Worm (Caenorhabditis elegans) whole organism, L1 larva: ENCODE measurements around the gene mca-1.

ENCODE experiments used
- C16A3.4 ChIP-seq: fragments of 150-350 bp; optimal IDR thresholded peaks from 2 replicates; lab custom pipeline; 2014; ENCODE audit warnings: missing biosample characterization, missing genetic modification characterization
- F16B12.6 ChIP-seq: fragments of 150-350 bp; optimal IDR thresholded peaks from 2 replicates; lab custom pipeline; 2014; ENCODE audit warnings: missing biosample characterization, missing genetic modification characterization
- aha-1 ChIP-seq: fragments of 150-350 bp; optimal IDR thresholded peaks from 2 replicates; lab custom pipeline; 2014; ENCODE audit warnings: missing biosample characterization, missing genetic modification characterization
- alr-1 ChIP-seq: fragments of 200-800 bp; sonication (Bioruptor generic); optimal IDR thresholded peaks from 2 replicates; lab custom pipeline; 2018; ENCODE audit warnings: borderline replicate concordance, mild to moderate bottlenecking, missing genetic modification characterization, missing compliant biosample characterization
- aly-2 ChIP-seq: fragments of 150-350 bp; optimal IDR thresholded peaks from 2 replicates; lab custom pipeline; 2014; ENCODE audit warnings: missing biosample characterization, missing genetic modification characterization
- ama-1 ChIP-seq: fragments of 150-350 bp; optimal IDR thresholded peaks from 2 replicates; lab custom pipeline; 2014
- blmp-1 ChIP-seq: fragments of 150-350 bp; optimal IDR thresholded peaks from 2 replicates; lab custom pipeline; 2014; ENCODE audit warnings: missing biosample characterization, missing genetic modification characterization
- ceh-63 ChIP-seq: fragments of 200-800 bp; sonication (Bioruptor generic); optimal IDR thresholded peaks from 2 replicates; lab custom pipeline; 2018; ENCODE audit warnings: mild to moderate bottlenecking, missing genetic modification characterization, missing compliant biosample characterization
- ceh-8 ChIP-seq: fragments of 200-800 bp; sonication (Bioruptor generic); optimal IDR thresholded peaks from 2 replicates; lab custom pipeline; 2018; ENCODE audit warnings: mild to moderate bottlenecking, missing genetic modification characterization, moderate library complexity, missing compliant biosample characterization
- ces-1 ChIP-seq: fragments of 150-350 bp; optimal IDR thresholded peaks from 2 replicates; lab custom pipeline; 2014; ENCODE audit warnings: missing biosample characterization, missing genetic modification reagents, missing genetic modification characterization
- dpl-1 ChIP-seq, 3 experiments: fragments of 150-350 bp in 2 of 3; sonication (generic microtip) in 1 of 3; optimal IDR thresholded peaks; 2 replicates each; lab custom pipeline; 2014 to 2017; ENCODE audit warnings: missing biosample characterization in 3 of 3, missing genetic modification characterization in 3 of 3, missing genetic modification reagents in 3 of 3
- efl-3 ChIP-seq: fragments of 200-800 bp; sonication (Bioruptor generic); optimal IDR thresholded peaks from 2 replicates; lab custom pipeline; 2018; ENCODE audit warnings: mild to moderate bottlenecking, missing genetic modification characterization, missing compliant biosample characterization
- egl-13 ChIP-seq: sonication (generic microtip); optimal IDR thresholded peaks from 2 replicates; lab custom pipeline; 2016; ENCODE audit warnings: missing genotype, missing genetic modification reagents, missing genetic modification characterization, missing compliant biosample characterization
- egl-27 ChIP-seq, 2 experiments: fragments of 150-350 bp in 1 of 2; sonication (generic microtip); optimal IDR thresholded peaks; 3 replicates each; lab custom pipeline; 2017 to 2018; ENCODE audit warnings: missing biosample characterization in 2 of 2, missing genetic modification characterization in 2 of 2, missing genetic modification reagents in 2 of 2
- ets-5 ChIP-seq: fragments of 200-800 bp; sonication (Bioruptor generic); IDR thresholded peaks from 2 replicates; pipeline ENCODE4 v1.3.6; 2022; ENCODE audit warnings: missing genetic modification characterization, missing compliant biosample characterization
- fkh-10 ChIP-seq: sonication (generic microtip); optimal IDR thresholded peaks from 2 replicates; lab custom pipeline; 2017; ENCODE audit warnings: missing biosample characterization, missing genetic modification reagents, missing genetic modification characterization
- fkh-4 ChIP-seq: sonication (generic microtip); optimal IDR thresholded peaks from 2 replicates; lab custom pipeline; 2016; ENCODE audit warnings: missing compliant biosample characterization, missing genetic modification characterization, borderline replicate concordance
- fkh-8 ChIP-seq: sonication (generic microtip); optimal IDR thresholded peaks from 2 replicates; lab custom pipeline; 2016; ENCODE audit warnings: mild to moderate bottlenecking, missing genetic modification characterization, missing compliant biosample characterization
- fos-1 ChIP-seq: fragments of 150-350 bp; optimal IDR thresholded peaks from 2 replicates; lab custom pipeline; 2014; ENCODE audit warnings: missing biosample characterization, missing genetic modification characterization
- hlh-17 ChIP-seq: fragments of 200-800 bp; sonication (Bioruptor generic); optimal IDR thresholded peaks from 2 replicates; lab custom pipeline; 2018; ENCODE audit warnings: missing genetic modification characterization, mild to moderate bottlenecking, missing compliant biosample characterization, moderate library complexity, borderline replicate concordance
- irx-1 ChIP-seq: sonication (generic microtip); optimal IDR thresholded peaks from 2 replicates; lab custom pipeline; 2016; ENCODE audit warnings: missing genetic modification characterization, missing compliant biosample characterization
- isw-1 ChIP-seq: fragments of 200-800 bp; sonication (Bioruptor generic); IDR thresholded peaks from 2 replicates; pipeline ENCODE4 v1.3.6; 2022; ENCODE audit warnings: missing genetic modification characterization, missing compliant biosample characterization
- jun-1 ChIP-seq: fragments of 150-350 bp; optimal IDR thresholded peaks from 2 replicates; lab custom pipeline; 2014; ENCODE audit warnings: missing biosample characterization, missing genetic modification reagents, missing genetic modification characterization
- lin-14 ChIP-seq: fragments of 200-800 bp; sonication (Bioruptor generic); optimal IDR thresholded peaks from 2 replicates; lab custom pipeline; 2018; ENCODE audit warnings: mild to moderate bottlenecking, missing genetic modification characterization, moderate library complexity, missing compliant biosample characterization
- lin-15B ChIP-seq: fragments of 150-350 bp; sonication (generic microtip); optimal IDR thresholded peaks from 3 replicates; lab custom pipeline; 2014; ENCODE audit warnings: missing biosample characterization, missing genetic modification characterization
- lin-35 ChIP-seq, 2 experiments: fragments of 150-350 bp; optimal IDR thresholded peaks; 2 replicates each; lab custom pipeline; 2014; ENCODE audit warnings: missing biosample characterization in 2 of 2, missing genetic modification characterization in 2 of 2, missing genetic modification reagents in 2 of 2
- lin-39 ChIP-seq: fragments of 150-350 bp; optimal IDR thresholded peaks from 2 replicates; lab custom pipeline; 2014; ENCODE audit warnings: missing biosample characterization, missing genetic modification reagents, missing genetic modification characterization
- lsy-2 ChIP-seq, 2 experiments: fragments of 150-350 bp; optimal IDR thresholded peaks; 2 replicates each; lab custom pipeline; 2014; ENCODE audit warnings: missing biosample characterization in 2 of 2, missing genetic modification characterization in 2 of 2
- mab-9 ChIP-seq: fragments of 200-800 bp; sonication (Bioruptor generic); IDR thresholded peaks from 2 replicates; pipeline ENCODE4 v1.3.6; 2022; ENCODE audit warnings: missing genetic modification reagents, missing genetic modification characterization, missing compliant biosample characterization
- mef-2 ChIP-seq: fragments of 150-350 bp; optimal IDR thresholded peaks from 2 replicates; lab custom pipeline; 2014; ENCODE audit warnings: missing biosample characterization, missing genetic modification characterization
- mep-1 ChIP-seq: fragments of 150-350 bp; optimal IDR thresholded peaks from 2 replicates; lab custom pipeline; 2014; ENCODE audit warnings: missing biosample characterization, missing genetic modification characterization
- nhr-12 ChIP-seq: sonication (generic microtip); optimal IDR thresholded peaks from 2 replicates; lab custom pipeline; 2017; ENCODE audit warnings: missing biosample characterization, missing genetic modification characterization
- nhr-237 ChIP-seq: fragments of 150-350 bp; optimal IDR thresholded peaks from 2 replicates; lab custom pipeline; 2014; ENCODE audit warnings: missing biosample characterization, missing genetic modification characterization
- nhr-28 ChIP-seq: fragments of 150-350 bp; optimal IDR thresholded peaks from 2 replicates; lab custom pipeline; 2014; ENCODE audit warnings: missing biosample characterization, missing genetic modification characterization
- nhr-47 ChIP-seq: sonication (generic microtip); optimal IDR thresholded peaks from 2 replicates; lab custom pipeline; 2016; ENCODE audit warnings: mild to moderate bottlenecking, missing genetic modification characterization, moderate library complexity, missing compliant biosample characterization
- nhr-76 ChIP-seq: sonication (generic microtip); optimal IDR thresholded peaks from 2 replicates; lab custom pipeline; 2017; ENCODE audit warnings: missing biosample characterization, missing genetic modification characterization
- nhr-84 ChIP-seq: sonication (generic microtip); optimal IDR thresholded peaks from 2 replicates; lab custom pipeline; 2017; ENCODE audit warnings: missing biosample characterization, missing genetic modification characterization
- nhr-85 ChIP-seq: sonication (generic microtip); peaks from one replicate; lab custom pipeline; 2016; ENCODE audit warnings: missing genetic modification characterization, inconsistent platforms, missing compliant biosample characterization
- pqm-1 ChIP-seq: sonication (generic microtip); optimal IDR thresholded peaks from 3 replicates; lab custom pipeline; 2017; ENCODE audit warnings: missing biosample characterization, missing genetic modification characterization
- rnt-1 ChIP-seq: sonication (generic microtip); optimal IDR thresholded peaks from 2 replicates; lab custom pipeline; 2016; ENCODE audit warnings: mild to moderate bottlenecking, missing genetic modification characterization, moderate library complexity, missing compliant biosample characterization
- skn-1 ChIP-seq: fragments of 150-350 bp; optimal IDR thresholded peaks from 2 replicates; lab custom pipeline; 2014; ENCODE audit warnings: missing biosample characterization, missing genetic modification characterization
- snpc-4 ChIP-seq: fragments of 150-350 bp; optimal IDR thresholded peaks from 2 replicates; lab custom pipeline; 2014; ENCODE audit warnings: missing biosample characterization, missing genetic modification characterization
- sup-37 ChIP-seq: fragments of 200-800 bp; sonication (Bioruptor generic); optimal IDR thresholded peaks from 2 replicates; lab custom pipeline; 2018; ENCODE audit warnings: mild to moderate bottlenecking, missing genetic modification characterization, missing compliant biosample characterization
- tbx-2 ChIP-seq: sonication (generic microtip); optimal IDR thresholded peaks from 2 replicates; lab custom pipeline; 2016; ENCODE audit warnings: missing genetic modification characterization, missing compliant biosample characterization
- tlp-1 ChIP-seq: fragments of 150-350 bp; optimal IDR thresholded peaks from 2 replicates; lab custom pipeline; 2014; ENCODE audit warnings: missing biosample characterization, missing genetic modification characterization
- unc-30 ChIP-seq: sonication (generic microtip); optimal IDR thresholded peaks from 2 replicates; lab custom pipeline; 2017; ENCODE audit warnings: missing biosample characterization, missing genetic modification characterization
- unc-86 ChIP-seq: sonication (generic microtip); optimal IDR thresholded peaks from 2 replicates; lab custom pipeline; 2016; ENCODE audit warnings: missing genetic modification characterization, missing compliant biosample characterization
- unc-98 ChIP-seq: fragments of 200-800 bp; sonication (Bioruptor generic); IDR thresholded peaks from 2 replicates; pipeline ENCODE4 v1.3.6; 2022; ENCODE audit warnings: missing genetic modification characterization, missing compliant biosample characterization
- vab-15 ChIP-seq: sonication (generic microtip); optimal IDR thresholded peaks from 2 replicates; lab custom pipeline; 2017; ENCODE audit warnings: missing genotype, mild to moderate bottlenecking, missing genetic modification characterization, missing compliant biosample characterization
- xbp-1 ChIP-seq: sonication (generic microtip); optimal IDR thresholded peaks from 2 replicates; lab custom pipeline; 2016; ENCODE audit warnings: missing genetic modification characterization, missing compliant biosample characterization
- zip-4 ChIP-seq: fragments of 200-800 bp; sonication (Bioruptor generic); optimal IDR thresholded peaks from 2 replicates; lab custom pipeline; 2018; ENCODE audit warnings: mild to moderate bottlenecking, missing genetic modification characterization, moderate library complexity, missing compliant biosample characterization
- ztf-4 ChIP-seq: fragments of 150-350 bp; optimal IDR thresholded peaks from 2 replicates; lab custom pipeline; 2014; ENCODE audit warnings: missing biosample characterization, missing genetic modification characterization

The mca-1 gene

ce11 chrIV:9617358-9617757 lies 17.4 kb downstream of the mca-1 start:
- TF ChIP-seq lin-14 (GFP tag; lab: Kevin White, UChicago) (peak; percentile 43), blmp-1 (tag; lab: Kevin White, UChicago) (peak; percentile 25), rnt-1 (tag; lab: Kevin White, UChicago) (peak; percentile 30), nhr-85 (peak; percentile 48), mep-1 (peak; percentile 27), lin-39 (tag; lab: Kevin White, UChicago) (no peak), ces-1 (GFP tag; lab: Kevin White, UChicago) (no peak)

ce11 chrIV:9615511-9615910 lies 19.2 kb downstream of the mca-1 start:
- peak; percentile 69 for TF ChIP-seq lin-14 (GFP tag; lab: Kevin White, UChicago)
- TF ChIP-seq nhr-28 (tag; lab: Kevin White, UChicago) = no peak
- no peak for TF ChIP-seq mep-1
- TF ChIP-seq unc-86 (tag; lab: Kevin White, UChicago) = no peak
- TF ChIP-seq alr-1 (tag; lab: Kevin White, UChicago) = no peak
- TF ChIP-seq jun-1 (tag; lab: Kevin White, UChicago) = no peak
- TF ChIP-seq ztf-4 (tag; lab: Kevin White, UChicago) = no peak
- TF ChIP-seq zip-4 (GFP tag; lab: Kevin White, UChicago) = no peak
- TF ChIP-seq fos-1 (tag; lab: Kevin White, UChicago) = no peak
- no peak for TF ChIP-seq mef-2 (tag; lab: Kevin White, UChicago)
- no peak for TF ChIP-seq egl-13 (tag; lab: Kevin White, UChicago)
- TF ChIP-seq snpc-4 = no peak
- peak; percentile 22 for TF ChIP-seq blmp-1 (tag; lab: Kevin White, UChicago)
- no peak for TF ChIP-seq nhr-12 (tag; lab: Kevin White, UChicago)
- TF ChIP-seq isw-1 = no peak
- TF ChIP-seq unc-30 (tag; lab: Kevin White, UChicago) = no peak
- TF ChIP-seq nhr-85 = peak; percentile 97
- TF ChIP-seq tbx-2 = no peak
- TF ChIP-seq nhr-76 (tag; lab: Kevin White, UChicago) = no peak
- no peak for TF ChIP-seq nhr-237
- TF ChIP-seq fkh-10 (GFP tag; lab: Kevin White, UChicago) = no peak
- no peak for TF ChIP-seq aha-1 (tag; lab: Kevin White, UChicago)
- TF ChIP-seq aly-2 (tag; lab: Kevin White, UChicago) = no peak
- no peak for TF ChIP-seq fkh-8 (tag; lab: Kevin White, UChicago)
- TF ChIP-seq ama-1 (lab: Kevin White, UChicago) = no peak
- no peak for TF ChIP-seq fkh-4 (tag; lab: Kevin White, UChicago)
- no peak for TF ChIP-seq vab-15
- no peak for TF ChIP-seq pqm-1
- no peak for TF ChIP-seq dpl-1 (GFP tag; optimal IDR thresholded peaks at IDR 0.05; lab: Kevin White, UChicago)
- TF ChIP-seq lsy-2 (tag; optimal IDR thresholded peaks at IDR 0.05; lab: Kevin White, UChicago) = peak in 1 of 2 experiments; percentile 28
- no peak for TF ChIP-seq ceh-63 (GFP tag; lab: Kevin White, UChicago)
- no peak for TF ChIP-seq sup-37
- no peak for TF ChIP-seq ceh-8 (GFP tag; lab: Kevin White, UChicago)
- no peak for TF ChIP-seq ets-5 (GFP tag; lab: Robert Waterston, UW)
- TF ChIP-seq unc-98 = no peak
- peak; percentile 39 for TF ChIP-seq irx-1
- no peak for TF ChIP-seq nhr-84 (tag; lab: Kevin White, UChicago)
- no peak for TF ChIP-seq mab-9
- TF ChIP-seq lin-39 (tag; lab: Kevin White, UChicago) = no peak
- TF ChIP-seq tlp-1 (tag; lab: Kevin White, UChicago) = no peak
- no peak for TF ChIP-seq lin-35 (GFP tag; optimal IDR thresholded peaks at IDR 0.05; lab: Kevin White, UChicago)
- TF ChIP-seq nhr-47 (tag; lab: Kevin White, UChicago) = peak; percentile 16
- no peak for TF ChIP-seq hlh-17
- TF ChIP-seq skn-1 (tag; lab: Kevin White, UChicago) = no peak
- TF ChIP-seq efl-3 (GFP tag; lab: Kevin White, UChicago) = peak; percentile 76
- no peak for TF ChIP-seq lin-15B
- TF ChIP-seq egl-27 (tag; optimal IDR thresholded peaks at IDR 0.05; lab: Kevin White, UChicago) = peak in 1 of 2 experiments; percentile 17
- no peak for TF ChIP-seq C16A3.4 (tag; lab: Kevin White, UChicago)
- peak; percentile 70 for TF ChIP-seq rnt-1 (tag; lab: Kevin White, UChicago)
- no peak for TF ChIP-seq xbp-1
- no peak for TF ChIP-seq F16B12.6
